Worm (Caenorhabditis elegans) whole organism, L4/young adult: ENCODE results near the gene F02C12.1.
"Not testable (repeated sequence)": the region's sequence is repeated elsewhere in the genome, so short reads cannot be mapped to it uniquely, and the experiment has no call there.

Experiments
- W03F9.2 ChIP-seq: fragments of 150-350 bp; optimal IDR thresholded peaks from 2 replicates; lab custom pipeline; 2014; ENCODE audit warnings: missing biosample characterization, missing genetic modification characterization
- dao-5 ChIP-seq: sonication (generic microtip); optimal IDR thresholded peaks from 2 replicates; lab custom pipeline; 2016; ENCODE audit warnings: missing genotype, missing genetic modification characterization, moderate library complexity, missing compliant biosample characterization
- him-1 ChIP-seq: sonication (generic microtip); optimal IDR thresholded peaks from 2 replicates; lab custom pipeline; 2016; ENCODE audit warnings: missing genotype, missing genetic modification reagents, missing genetic modification characterization, missing compliant biosample characterization

The F02C12.1 gene

ce11 chrX:13412307-13412706, 10.4 kb downstream of the F02C12.1 start:
- TF ChIP-seq W03F9.2 (tag; lab: Kevin White, UChicago) (no peak), him-1 (tag; lab: Kevin White, UChicago) (no peak), dao-5 (tag; lab: Kevin White, UChicago) (no peak)

- TF ChIP-seq W03F9.2 (tag; lab: Kevin White, UChicago) (peak; percentile 54), him-1 (tag; lab: Kevin White, UChicago) (no peak)
Measured at ce11 chrX:13414974-13415373, 13.1 kb downstream of the F02C12.1 start.

- no peak for TF ChIP-seq W03F9.2 (tag; lab: Kevin White, UChicago)
Measured at ce11 chrX:13415722-13416121, 13.8 kb downstream of the F02C12.1 start, which contains the start of gene C29F7.2. TSS of gene C29F7.2 (plus strand) at chrX:13416078.

ce11 chrX:13417479-13417878, 15.6 kb downstream of the F02C12.1 start:
- TF ChIP-seq him-1 (tag; lab: Kevin White, UChicago) (no peak), W03F9.2 (tag; lab: Kevin White, UChicago) (no peak), dao-5 (tag; lab: Kevin White, UChicago) (no peak)

ce11 chrX:13419884-13420339, 18.0 kb downstream of the F02C12.1 start, which contains the start of gene C29F7.3:
TSS of gene C29F7.3 (minus strand) at chrX:13419934.
- TF ChIP-seq W03F9.2 (tag; lab: Kevin White, UChicago) (no peak), him-1 (tag; lab: Kevin White, UChicago) (no peak), dao-5 (tag; lab: Kevin White, UChicago) (no peak)

ce11 chrX:13421068-13421467, 19.2 kb downstream of the F02C12.1 start:
- no peak for TF ChIP-seq W03F9.2 (tag; lab: Kevin White, UChicago)
- TF ChIP-seq dao-5 (tag; lab: Kevin White, UChicago): no peak
- no peak for TF ChIP-seq him-1 (tag; lab: Kevin White, UChicago)

ce11 chrX:13423340-13423739, 21.5 kb downstream of the F02C12.1 start, which contains the start of gene fkh-3:
TSS of gene fkh-3 (minus strand) at chrX:13423440.
- no peak for TF ChIP-seq dao-5 (tag; lab: Kevin White, UChicago)
- TF ChIP-seq W03F9.2 (tag; lab: Kevin White, UChicago): no peak
- TF ChIP-seq him-1 (tag; lab: Kevin White, UChicago): no peak

ce11 chrX:13428755-13429154, 26.9 kb downstream of the F02C12.1 start, which contains the start of gene fkh-4:
TSS of gene fkh-4 (minus strand) at chrX:13428855.
- TF ChIP-seq W03F9.2, him-1, dao-5 (tag; lab: Kevin White, UChicago): not testable (repeated sequence)

ce11 chrX:13431388-13431787, 29.5 kb downstream of the F02C12.1 start, which contains the start of gene C29F7.10:
TSS of gene C29F7.10 (minus strand) at chrX:13431488.
- not testable (repeated sequence) for TF ChIP-seq him-1, dao-5, W03F9.2 (tag; lab: Kevin White, UChicago)

ce11 chrX:13435116-13435515, 33.2 kb downstream of the F02C12.1 start:
- TF ChIP-seq W03F9.2 (tag; lab: Kevin White, UChicago) (no peak), him-1 (tag; lab: Kevin White, UChicago) (no peak), dao-5 (tag; lab: Kevin White, UChicago) (no peak)

ce11 chrX:13435790-13436472, 34.0 kb downstream of the F02C12.1 start, which contains the start of gene jmjd-3.3:
TSS of gene jmjd-3.3 (plus strand) at chrX:13436422.
- no peak for TF ChIP-seq him-1 (tag; lab: Kevin White, UChicago)
- TF ChIP-seq dao-5 (tag; lab: Kevin White, UChicago): no peak
- TF ChIP-seq W03F9.2 (tag; lab: Kevin White, UChicago): no peak

- TF ChIP-seq W03F9.2 (tag; lab: Kevin White, UChicago) (peak; percentile 49), him-1 (tag; lab: Kevin White, UChicago) (peak; percentile 9), dao-5 (tag; lab: Kevin White, UChicago) (no peak)
Measured at ce11 chrX:13442446-13442845, 40.6 kb downstream of the F02C12.1 start.

- TF ChIP-seq him-1 (tag; lab: Kevin White, UChicago) (no peak), W03F9.2 (tag; lab: Kevin White, UChicago) (no peak)
Measured at ce11 chrX:13443283-13443682, 41.4 kb downstream of the F02C12.1 start.

- TF ChIP-seq him-1 (tag; lab: Kevin White, UChicago) (no peak), W03F9.2 (tag; lab: Kevin White, UChicago) (no peak), dao-5 (tag; lab: Kevin White, UChicago) (no peak)
Measured at ce11 chrX:13444267-13444666, 42.4 kb downstream of the F02C12.1 start.
